Worm (Caenorhabditis elegans): Measurements from ENCODE around the gene dpyd-1.

Gene dpyd-1

DNA sequence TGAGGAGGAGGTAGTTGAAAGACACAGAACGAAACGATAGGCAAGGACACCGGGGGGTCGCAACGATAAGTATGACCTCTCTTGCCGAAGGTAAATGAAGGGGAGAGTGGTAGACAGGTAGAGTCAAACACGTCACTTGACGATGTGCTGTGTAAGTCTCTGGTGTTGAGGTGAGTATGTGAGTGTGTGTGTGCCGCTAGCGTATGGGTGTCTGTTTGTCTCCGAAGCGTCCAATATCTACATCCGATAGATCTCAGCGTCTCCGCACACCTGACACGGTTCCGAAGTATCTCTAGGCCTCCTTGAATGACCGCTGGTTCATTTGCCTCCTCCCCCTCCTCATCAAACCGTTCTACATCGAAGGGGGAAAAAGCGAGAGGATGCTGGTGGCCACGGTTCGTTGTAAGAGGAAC lies 7.5 kb downstream of the dpyd-1 start (continued):
- TF ChIP-seq ccch-3 (GFP tag; optimal IDR thresholded peaks at IDR 0.05) (no peak), ZK185.1 (tag; optimal IDR thresholded peaks at IDR 0.05; ENCODE audit: poor library complexity, severe bottlenecking) (peak; percentile 9), egrh-3 (GFP tag; IDR thresholded peaks at IDR 0.05) (no peak; the same call in 1 of the 2 replicates), snpc-4 (GFP tag; optimal IDR thresholded peaks at IDR 0.05) (no peak), snpc-4 (tag; optimal IDR thresholded peaks at IDR 0.05) (peak in 2 of 4 experiments; percentile 24), B0019.2 (GFP tag; conservative IDR thresholded peaks at IDR 0.05) (no peak), athp-1 (tag; optimal IDR thresholded peaks at IDR 0.05) (no peak), pha-4 (tag; optimal IDR thresholded peaks at IDR 0.05) (no peak), T26A5.8 (tag; optimal IDR thresholded peaks at IDR 0.05) (no peak), madf-6 (GFP tag; IDR thresholded peaks at IDR 0.05) (no peak), Y53G8AR.9 (GFP tag; conservative IDR thresholded peaks at IDR 0.05) (no peak), nfyb-1 (GFP tag; IDR thresholded peaks at IDR 0.05) (0 out of 2 replicates have a peak, but pooled peaks have one; percentile 48), Y56A3A.18 (GFP tag; IDR thresholded peaks at IDR 0.05) (no peak), nhr-80 (tag; optimal IDR thresholded peaks at IDR 0.05) (peak; percentile 92), mel-28 (tag; optimal IDR thresholded peaks at IDR 0.05; ENCODE audit: borderline replicate concordance) (no peak), unc-62 (GFP tag; optimal IDR thresholded peaks at IDR 0.05) (peak; percentile 17), rpc-1 (optimal IDR thresholded peaks at IDR 0.05) (no peak), rpc-1 (tag; optimal IDR thresholded peaks at IDR 0.05) (no peak), aptf-2 (GFP tag; conservative IDR thresholded peaks at IDR 0.05) (no peak), Y53F4B.3 (GFP tag; IDR thresholded peaks at IDR 0.05) (no peak), gei-17 (GFP tag; optimal IDR thresholded peaks at IDR 0.05) (peak; percentile 30), die-1 (tag; optimal IDR thresholded peaks at IDR 0.05) (peak; percentile 4), nhr-90 (tag; optimal IDR thresholded peaks at IDR 0.05) (no peak), F37B4.10 (GFP tag; IDR thresholded peaks at IDR 0.05) (no peak), dpl-1 (GFP tag; optimal IDR thresholded peaks at IDR 0.05) (no peak), D2030.7 (GFP tag; IDR thresholded peaks at IDR 0.05) (no peak), bed-2 (GFP tag; IDR thresholded peaks at IDR 0.05) (no peak), Y67H2A.10 (GFP tag; conservative IDR thresholded peaks at IDR 0.05) (no peak), dpff-1 (tag; optimal IDR thresholded peaks at IDR 0.05) (no peak), F49E8.2 (tag; optimal IDR thresholded peaks at IDR 0.05; ENCODE audit: insufficient read depth) (no peak)

ce11 chrX:5476357-5476756 lies 8.7 kb downstream of the dpyd-1 start:
- TF ChIP-seq K12H6.12 (tag; optimal IDR thresholded peaks at IDR 0.05) = no peak
- TF ChIP-seq lsl-1 (GFP tag; optimal IDR thresholded peaks at IDR 0.05) = no peak
- no peak for TF ChIP-seq ztf-25 (GFP tag; IDR thresholded peaks at IDR 0.05)
- TF ChIP-seq egl-44 (GFP tag; IDR thresholded peaks at IDR 0.05) = no peak
- no peak for TF ChIP-seq F57A8.1 (GFP tag; optimal IDR thresholded peaks at IDR 0.05)
- TF ChIP-seq bed-2 (GFP tag; IDR thresholded peaks at IDR 0.05) = no peak
- TF ChIP-seq lin-54 (GFP tag; optimal IDR thresholded peaks at IDR 0.05) = no peak
- no peak for TF ChIP-seq let-607 (tag; optimal IDR thresholded peaks at IDR 0.05)
- TF ChIP-seq nhr-80 (tag; optimal IDR thresholded peaks at IDR 0.05) = peak; percentile 64
- TF ChIP-seq attf-6 (GFP tag; IDR thresholded peaks at IDR 0.05) = no peak
- 0 out of 2 replicates have a peak, but pooled peaks have one; percentile 18 for TF ChIP-seq dox-1 (GFP tag; IDR thresholded peaks at IDR 0.05)
- no peak for TF ChIP-seq lsy-27 (tag; optimal IDR thresholded peaks at IDR 0.05; ENCODE audit: borderline replicate concordance, insufficient read depth)
- no peak for TF ChIP-seq B0336.3 (GFP tag; IDR thresholded peaks at IDR 0.05)
- TF ChIP-seq efl-1 (GFP tag; optimal IDR thresholded peaks at IDR 0.05) = no peak
- TF ChIP-seq let-526 (GFP tag; IDR thresholded peaks at IDR 0.05) = 0 out of 2 replicates have a peak, but pooled peaks have one; percentile 11

Data from whole organism, young adult.